Fruit fly (Drosophila melanogaster): ENCODE data around the gene dib.
A peak's percentile ranks its signal among the peaks of the same experiment; 100 is the strongest.

dib gene

DNA sequence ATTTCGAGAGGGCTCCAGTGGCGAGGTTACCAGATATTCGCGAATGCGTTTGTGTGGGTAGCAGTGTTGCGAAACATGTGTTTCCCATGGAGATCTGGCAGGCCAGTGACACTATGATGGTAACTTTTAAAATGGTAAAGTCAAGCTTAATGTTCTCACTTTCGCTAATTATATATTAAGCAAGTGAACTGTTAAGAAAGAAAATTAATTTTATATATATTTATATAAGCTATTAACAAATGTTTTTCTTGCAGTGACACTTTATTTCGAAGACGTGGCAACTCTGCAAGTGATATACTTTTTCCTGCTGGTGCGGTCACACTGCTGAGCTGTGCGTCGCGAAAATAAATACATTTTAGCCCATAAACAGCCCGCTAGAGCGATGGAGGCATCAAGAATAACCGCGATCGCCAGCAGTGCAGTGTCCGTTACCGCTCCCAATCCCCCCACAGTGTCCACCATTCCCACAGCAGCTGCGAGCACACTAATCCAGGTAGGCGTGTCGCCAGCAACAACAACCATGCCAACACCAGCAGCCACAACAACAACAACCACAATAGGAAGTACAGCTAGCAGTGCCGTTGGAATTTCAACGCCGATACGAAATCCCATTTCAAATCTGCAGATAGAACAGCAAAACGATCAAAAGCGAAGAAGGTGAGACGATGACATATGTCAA is 21.7 kb upstream of the dib start, which contains the start of the genes CG11593 and Rcd5:
CG11593 (minus strand) TSS at position 236 of the 679 bp plus-strand sequence.
Rcd5 (plus strand) TSS at position 283 of the 679 bp plus-strand sequence.
- no peak for TF ChIP-seq Dll (optimal IDR thresholded peaks at IDR 0.05)
- TF ChIP-seq psq (optimal IDR thresholded peaks at IDR 0.05): no peak
- TF ChIP-seq usp (GFP tag; optimal IDR thresholded peaks at IDR 0.05): no peak
- no peak for TF ChIP-seq pan (optimal IDR thresholded peaks at IDR 0.05)
- TF ChIP-seq EcR (GFP tag; optimal IDR thresholded peaks at IDR 0.05): no peak
- TF ChIP-seq CG8478 (optimal IDR thresholded peaks at IDR 0.05): no peak

- TF ChIP-seq psq (optimal IDR thresholded peaks at IDR 0.05) (no peak), usp (GFP tag; optimal IDR thresholded peaks at IDR 0.05) (no peak), CG8478 (optimal IDR thresholded peaks at IDR 0.05) (no peak), Dll (optimal IDR thresholded peaks at IDR 0.05) (no peak), EcR (GFP tag; optimal IDR thresholded peaks at IDR 0.05) (no peak), pan (optimal IDR thresholded peaks at IDR 0.05) (no peak)
These were observed 17.6 kb upstream of the dib start for dm6 chr3L:4044497-4044896.

- TF ChIP-seq psq (optimal IDR thresholded peaks at IDR 0.05): no peak
These were observed 15.8 kb upstream of the dib start, which contains the start of gene CG1136 for dm6 chr3L:4046289-4046688. TSS of gene CG1136 (plus strand) at chr3L:4046596.

DNA sequence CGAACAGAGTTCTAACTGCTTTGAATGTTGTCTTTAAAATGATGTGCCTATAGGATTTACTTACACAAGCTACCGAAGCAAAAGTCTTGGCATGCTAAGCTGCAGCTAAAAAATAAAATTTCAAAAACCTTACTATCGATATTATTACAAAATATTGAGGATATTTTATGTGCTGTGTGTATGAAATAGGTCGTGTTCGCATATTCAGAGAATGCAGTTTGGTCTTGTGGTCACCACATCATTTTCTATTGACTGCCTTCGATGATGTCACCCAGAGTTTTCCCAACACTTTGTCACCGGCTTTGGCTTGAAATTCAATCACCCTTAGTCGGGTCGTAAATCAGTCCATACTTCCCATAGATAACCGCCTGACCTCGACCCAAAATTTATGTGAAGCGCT is 14.5 kb upstream of the dib start, which contains the start of gene Dpy-30L2:
Dpy-30L2 (minus strand) TSS at position 101 of the 400 bp plus-strand sequence.
- TF ChIP-seq pan (optimal IDR thresholded peaks at IDR 0.05) (no peak), psq (optimal IDR thresholded peaks at IDR 0.05) (no peak), CG8478 (optimal IDR thresholded peaks at IDR 0.05) (no peak), Dll (optimal IDR thresholded peaks at IDR 0.05) (no peak), usp (GFP tag; optimal IDR thresholded peaks at IDR 0.05) (no peak), EcR (GFP tag; optimal IDR thresholded peaks at IDR 0.05) (no peak)

DNA sequence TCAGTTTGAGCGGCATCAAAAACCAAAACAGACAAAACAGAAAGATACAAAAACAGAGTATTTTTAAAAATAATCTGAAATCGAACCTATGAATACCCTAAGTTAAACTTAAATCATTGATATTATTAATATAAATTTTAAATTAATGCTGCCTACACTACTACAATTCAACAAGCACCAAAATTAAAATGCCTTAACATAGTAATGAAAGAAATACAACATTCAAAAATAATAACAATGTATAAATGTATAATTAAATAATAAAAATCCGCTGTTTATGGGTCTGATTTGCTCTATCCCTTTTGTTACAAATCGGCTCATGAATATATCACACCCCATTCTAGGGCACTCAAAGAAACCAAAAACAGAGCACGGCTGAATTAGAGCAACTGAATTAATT is 13.0 kb upstream of the dib start:
- TF ChIP-seq CG8478 (optimal IDR thresholded peaks at IDR 0.05) (no peak), usp (GFP tag; optimal IDR thresholded peaks at IDR 0.05) (no peak), psq (optimal IDR thresholded peaks at IDR 0.05) (no peak), Dll (optimal IDR thresholded peaks at IDR 0.05) (no peak), EcR (GFP tag; optimal IDR thresholded peaks at IDR 0.05) (no peak), pan (optimal IDR thresholded peaks at IDR 0.05) (no peak)

dm6 chr3L:4055438-4055962 is 6.6 kb upstream of the dib start:
- TF ChIP-seq EcR (GFP tag; optimal IDR thresholded peaks at IDR 0.05) (no peak), usp (GFP tag; optimal IDR thresholded peaks at IDR 0.05) (no peak), Dll (optimal IDR thresholded peaks at IDR 0.05) (no peak), pan (optimal IDR thresholded peaks at IDR 0.05) (no peak), CG8478 (optimal IDR thresholded peaks at IDR 0.05) (no peak), psq (optimal IDR thresholded peaks at IDR 0.05) (no peak)

DNA sequence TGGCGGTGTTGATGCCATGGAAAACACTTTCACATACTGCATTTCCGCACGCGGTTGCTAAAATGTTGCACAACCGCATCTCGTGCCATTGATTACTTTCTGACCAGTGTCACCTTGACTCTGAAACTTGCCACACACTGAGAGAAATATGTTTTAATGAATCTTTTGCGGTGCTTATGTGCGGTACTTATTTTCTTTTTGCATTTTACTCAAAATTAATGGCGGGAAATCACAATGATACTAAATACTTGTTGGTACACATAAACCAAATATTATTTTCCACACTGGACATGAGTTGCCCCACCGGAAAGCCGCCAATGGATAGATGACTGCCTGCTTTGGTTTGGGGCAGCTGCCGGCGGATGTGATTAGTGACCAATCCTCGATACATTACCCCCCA is 5.3 kb upstream of the dib start:
- no peak for TF ChIP-seq psq (optimal IDR thresholded peaks at IDR 0.05)
- no peak for TF ChIP-seq usp (GFP tag; optimal IDR thresholded peaks at IDR 0.05)
- TF ChIP-seq CG8478 (optimal IDR thresholded peaks at IDR 0.05): no peak
- no peak for TF ChIP-seq pan (optimal IDR thresholded peaks at IDR 0.05)
- no peak for TF ChIP-seq EcR (GFP tag; optimal IDR thresholded peaks at IDR 0.05)
- no peak for TF ChIP-seq Dll (optimal IDR thresholded peaks at IDR 0.05)

DNA sequence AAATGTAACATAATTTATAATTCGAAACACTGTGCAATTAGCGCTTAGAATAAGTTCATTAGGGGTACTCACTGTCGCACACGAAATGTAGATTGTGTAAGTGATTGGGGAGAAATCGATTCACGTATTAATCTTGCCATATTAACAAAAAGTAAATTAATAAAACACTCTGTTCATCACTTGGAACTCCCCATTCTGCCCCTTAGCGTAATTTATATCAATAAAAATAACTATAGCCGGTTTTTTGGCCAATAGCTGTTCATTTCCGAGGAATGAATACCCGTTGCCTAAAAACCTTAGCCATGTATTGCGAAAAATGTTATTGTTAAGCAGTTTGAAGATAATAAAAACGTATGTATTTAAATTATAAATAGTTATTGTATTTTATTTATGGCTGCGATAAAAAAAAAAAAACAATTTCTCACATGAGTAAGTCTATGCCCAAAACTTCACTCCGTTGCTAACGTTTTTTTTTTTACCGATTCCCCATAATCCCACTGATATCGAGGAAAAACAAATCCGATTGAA is 2.7 kb upstream of the dib start, which contains the start of gene Ugt305A1:
Ugt305A1 (plus strand) TSS at position 478 of the 528 bp plus-strand sequence.
- no peak for TF ChIP-seq pan (optimal IDR thresholded peaks at IDR 0.05)
- no peak for TF ChIP-seq Dll (optimal IDR thresholded peaks at IDR 0.05)
- no peak for TF ChIP-seq usp (GFP tag; optimal IDR thresholded peaks at IDR 0.05)
- no peak for TF ChIP-seq psq (optimal IDR thresholded peaks at IDR 0.05)
- TF ChIP-seq EcR (GFP tag; optimal IDR thresholded peaks at IDR 0.05): no peak
- TF ChIP-seq CG8478 (optimal IDR thresholded peaks at IDR 0.05): no peak

- TF ChIP-seq Dll (optimal IDR thresholded peaks at IDR 0.05): no peak
- no peak for TF ChIP-seq CG8478 (optimal IDR thresholded peaks at IDR 0.05)
- no peak for TF ChIP-seq usp (GFP tag; optimal IDR thresholded peaks at IDR 0.05)
- no peak for TF ChIP-seq psq (optimal IDR thresholded peaks at IDR 0.05)
- no peak for TF ChIP-seq EcR (GFP tag; optimal IDR thresholded peaks at IDR 0.05)
- TF ChIP-seq pan (optimal IDR thresholded peaks at IDR 0.05): no peak
These were observed 6.3 kb downstream of the dib start for dm6 chr3L:4068368-4068767.

- TF ChIP-seq CG8478 (optimal IDR thresholded peaks at IDR 0.05): no peak
- no peak for TF ChIP-seq EcR (GFP tag; optimal IDR thresholded peaks at IDR 0.05)
- TF ChIP-seq usp (GFP tag; optimal IDR thresholded peaks at IDR 0.05): no peak
- TF ChIP-seq psq (optimal IDR thresholded peaks at IDR 0.05): no peak
- TF ChIP-seq pan (optimal IDR thresholded peaks at IDR 0.05): no peak
- TF ChIP-seq Dll (optimal IDR thresholded peaks at IDR 0.05): no peak
These were observed 7.0 kb downstream of the dib start, which contains the start of gene CG32259 for dm6 chr3L:4069069-4069468. TSS of gene CG32259 (plus strand) at chr3L:4069369.

- TF ChIP-seq Dll (optimal IDR thresholded peaks at IDR 0.05): peak; percentile 81
- TF ChIP-seq pan (optimal IDR thresholded peaks at IDR 0.05): peak; percentile 96
- no peak for TF ChIP-seq CG8478 (optimal IDR thresholded peaks at IDR 0.05)
- no peak for TF ChIP-seq usp (GFP tag; optimal IDR thresholded peaks at IDR 0.05)
- no peak for TF ChIP-seq EcR (GFP tag; optimal IDR thresholded peaks at IDR 0.05)
- TF ChIP-seq psq (optimal IDR thresholded peaks at IDR 0.05): no peak
These were observed 8.3 kb downstream of the dib start for dm6 chr3L:4070221-4070995.

All from whole organism.